Worm (Caenorhabditis elegans) whole organism, early embryonic: Measurements from ENCODE around the gene taap-1.

Experiments used
- B0310.2 ChIP-seq: sonication (generic microtip); optimal IDR thresholded peaks from 2 replicates; lab custom pipeline; 2016; ENCODE audit warnings: mild to moderate bottlenecking, missing genetic modification characterization, missing compliant biosample characterization
- aly-1 ChIP-seq: sonication (generic microtip); optimal IDR thresholded peaks from 2 replicates; lab custom pipeline; 2016; ENCODE audit warnings: missing genetic modification characterization, missing compliant biosample characterization
- ama-1 ChIP-seq: fragments of 150-350 bp; optimal IDR thresholded peaks from 2 replicates; lab custom pipeline; 2014
- ceh-36 ChIP-seq: sonication (generic microtip); optimal IDR thresholded peaks from 2 replicates; lab custom pipeline; 2016; ENCODE audit warnings: missing genetic modification characterization, inconsistent platforms, missing compliant biosample characterization
- ets-7 ChIP-seq: sonication (generic microtip); optimal IDR thresholded peaks from 2 replicates; lab custom pipeline; 2016; ENCODE audit warnings: missing genotype, missing genetic modification characterization, missing compliant biosample characterization
- flt-1 ChIP-seq: fragments of 200-800 bp; sonication (Bioruptor generic); IDR thresholded peaks from 2 replicates; pipeline ENCODE4 v1.3.6; 2022; ENCODE audit warnings: missing genetic modification characterization, missing compliant biosample characterization
- hmbx-1 ChIP-seq: sonication (generic microtip); optimal IDR thresholded peaks from 2 replicates; lab custom pipeline; 2016; ENCODE audit warnings: mild to moderate bottlenecking, missing genetic modification characterization, missing compliant biosample characterization
- hmg-4 ChIP-seq: fragments of 200-800 bp; sonication (Bioruptor generic); optimal IDR thresholded peaks from 2 replicates; lab custom pipeline; 2018; ENCODE audit warnings: mild to moderate bottlenecking, missing genetic modification characterization, missing compliant biosample characterization
- hnd-1 ChIP-seq: sonication (generic microtip); optimal IDR thresholded peaks from 2 replicates; lab custom pipeline; 2016; ENCODE audit warnings: missing genetic modification characterization, missing compliant biosample characterization
- pes-1 ChIP-seq: fragments of 200-800 bp; sonication (Bioruptor generic); IDR thresholded peaks from 2 replicates; pipeline ENCODE4 v1.3.6; 2022; ENCODE audit warnings: missing genetic modification reagents, missing genetic modification characterization, missing compliant biosample characterization
- scrt-1 ChIP-seq: fragments of 200-800 bp; sonication (Bioruptor generic); IDR thresholded peaks from 2 replicates; pipeline ENCODE4 v1.3.6; 2022; ENCODE audit warnings: missing genetic modification characterization, missing compliant biosample characterization
- tbx-11 ChIP-seq: fragments of 200-800 bp; sonication (Bioruptor generic); IDR thresholded peaks from 2 replicates; pipeline ENCODE4 v1.3.6; 2022; ENCODE audit warnings: missing genetic modification characterization, missing compliant biosample characterization
- tbx-37 ChIP-seq: fragments of 200-800 bp; sonication (Bioruptor generic); conservative IDR thresholded peaks from 2 replicates; pipeline ENCODE4 v1.3.6; 2022; ENCODE audit warnings: missing genetic modification reagents, missing genetic modification characterization, missing compliant biosample characterization
- tra-4 ChIP-seq: sonication (generic microtip); optimal IDR thresholded peaks from 2 replicates; lab custom pipeline; 2017; ENCODE audit warnings: missing genetic modification characterization, missing compliant biosample characterization

DNA sequence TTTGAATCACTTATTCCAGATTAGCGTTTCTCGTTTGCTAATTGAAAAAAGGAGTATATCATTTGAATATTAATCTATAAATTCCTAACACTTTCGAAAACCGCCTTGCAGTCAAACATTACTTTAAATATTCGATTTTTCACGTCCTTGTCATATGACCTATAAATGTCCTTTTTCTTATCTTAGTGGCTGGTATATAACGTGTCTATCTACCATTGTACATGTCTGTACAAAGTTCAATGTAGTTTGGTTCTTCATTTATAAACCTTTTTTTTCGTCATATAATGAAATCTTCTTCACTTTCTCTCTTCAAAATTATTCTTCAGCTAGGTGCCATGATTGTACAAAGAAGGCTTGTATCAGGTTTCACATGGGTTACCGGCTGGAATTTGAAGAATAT, 1.9 kb upstream of the taap-1 start, which contains the start of gene gbh-2:
- TF ChIP-seq aly-1, result no peak
- no peak for TF ChIP-seq scrt-1
- TF ChIP-seq ets-7 (tag; lab: Kevin White, UChicago), result no peak
- TF ChIP-seq ceh-36 (tag; lab: Kevin White, UChicago), result no peak
- no peak for TF ChIP-seq ama-1 (lab: Kevin White, UChicago)
- no peak for TF ChIP-seq B0310.2 (tag; lab: Kevin White, UChicago)
- TF ChIP-seq hmbx-1, result no peak
- TF ChIP-seq tra-4 (tag; lab: Kevin White, UChicago), result no peak
- TF ChIP-seq tbx-11 (GFP tag; lab: Robert Waterston, UW), result no peak
- TF ChIP-seq flt-1 (GFP tag; lab: Robert Waterston, UW), result no peak
- no peak for TF ChIP-seq hmg-4 (GFP tag; lab: Kevin White, UChicago)
- TF ChIP-seq tbx-37 (GFP tag; lab: Robert Waterston, UW), result no peak
- TF ChIP-seq hnd-1 (tag; lab: Kevin White, UChicago), result no peak
- TF ChIP-seq pes-1 (GFP tag; lab: Robert Waterston, UW), result no peak
